Fruit fly (Drosophila melanogaster) whole organism, wandering third instar larva: Measurements from ENCODE around the gene RpL37-1.

Experiments
- Abd-B ChIP-seq: fragments of >200 bp; optimal IDR thresholded peaks from 2 replicates; lab custom pipeline; 2017; ENCODE audit warnings: missing biosample characterization, missing genetic modification characterization
- CG32264 ChIP-seq: fragments of 200-800 bp; sonication (Bioruptor generic); optimal IDR thresholded peaks from 2 replicates; lab custom pipeline; 2016; ENCODE audit warnings: missing biosample characterization, missing genetic modification characterization
- CG9705 ChIP-seq: fragments of 200-800 bp; sonication (Bioruptor generic); optimal IDR thresholded peaks from 2 replicates; lab custom pipeline; 2018; ENCODE audit warnings: missing biosample characterization, mild to moderate bottlenecking, missing genetic modification characterization
- CrebA ChIP-seq: fragments of 200-800 bp; sonication (Bioruptor generic); optimal IDR thresholded peaks from 2 replicates; lab custom pipeline; 2016; ENCODE audit warnings: missing biosample characterization, mild to moderate bottlenecking, missing genetic modification characterization, borderline replicate concordance
- Dfd ChIP-seq: fragments of >200 bp; optimal IDR thresholded peaks from 2 replicates; lab custom pipeline; 2017; ENCODE audit warnings: missing biosample characterization, missing genetic modification characterization
- Dif ChIP-seq: fragments of 200-275, 200-300 bp; sonication (Bioruptor generic); optimal IDR thresholded peaks from 2 replicates; lab custom pipeline; 2018; ENCODE audit warnings: missing biosample characterization, missing genetic modification characterization; ENCODE audit not compliant: partially characterized antibody
- HLH106 ChIP-seq: fragments of 200-800 bp; optimal IDR thresholded peaks from 3 replicates; lab custom pipeline; 2019; ENCODE audit warnings: missing biosample characterization, mild to moderate bottlenecking, missing genetic modification characterization, moderate library complexity
- Hr78 ChIP-seq: fragments of >200 bp; optimal IDR thresholded peaks from 2 replicates; lab custom pipeline; 2017; ENCODE audit warnings: missing biosample characterization, missing genetic modification characterization
- Jra ChIP-seq: sonication (Bioruptor generic); optimal IDR thresholded peaks from 2 replicates; lab custom pipeline; 2016; ENCODE audit warnings: missing biosample characterization, missing genetic modification characterization
- Mio ChIP-seq: sonication (Bioruptor generic); optimal IDR thresholded peaks from 2 replicates; lab custom pipeline; 2016; ENCODE audit warnings: missing biosample characterization, missing genetic modification characterization
- N ChIP-seq: fragments of >200 bp; optimal IDR thresholded peaks from 2 replicates; lab custom pipeline; 2018; ENCODE audit warnings: missing biosample characterization, missing external identifiers, missing genetic modification characterization
- OdsH ChIP-seq: fragments of 200-800 bp; sonication (Bioruptor generic); optimal IDR thresholded peaks from 2 replicates; lab custom pipeline; 2016; ENCODE audit warnings: missing biosample characterization, mild to moderate bottlenecking, missing genetic modification characterization
- Rel ChIP-seq, 2 experiments: fragments of 200-800 bp; sonication (Bioruptor generic) in 1 of 2; optimal IDR thresholded peaks; 2 replicates in 1 of 2; 3 replicates in 1 of 2; lab custom pipeline; 2016 to 2019; ENCODE audit warnings: mild to moderate bottlenecking in 2 of 2, missing biosample characterization in 2 of 2, missing genetic modification characterization in 2 of 2, moderate library complexity in 1 of 2
- Sp1 ChIP-seq: fragments of 200-800 bp; sonication (Bioruptor generic); optimal IDR thresholded peaks from 3 replicates; lab custom pipeline; 2019; ENCODE audit warnings: missing biosample characterization, mild to moderate bottlenecking, missing genetic modification characterization, moderate library complexity
- br ChIP-seq: fragments of 200-800 bp; sonication (Bioruptor generic); optimal IDR thresholded peaks from 2 replicates; lab custom pipeline; 2016; ENCODE audit warnings: missing biosample characterization, missing genetic modification characterization
- brk ChIP-seq: fragments of 200-800 bp; sonication (Bioruptor generic); optimal IDR thresholded peaks from 2 replicates; lab custom pipeline; 2016; ENCODE audit warnings: missing biosample characterization, mild to moderate bottlenecking, missing genetic modification characterization
- dl ChIP-seq, 2 experiments: fragments of 175-275, 200-275 bp in 1 of 2; fragments of 200-275 bp in 1 of 2; sonication (Bioruptor generic); optimal IDR thresholded peaks; lab custom pipeline; 2018; ENCODE audit warnings: mild to moderate bottlenecking in 2 of 2, missing biosample characterization in 2 of 2, missing genetic modification characterization in 2 of 2, moderate library complexity in 2 of 2; ENCODE audit not compliant: partially characterized antibody in 2 of 2, insufficient read depth in 1 of 2
- dsf ChIP-seq: sonication (Bioruptor generic); optimal IDR thresholded peaks from 2 replicates; lab custom pipeline; 2016; ENCODE audit warnings: missing biosample characterization, missing genetic modification characterization, borderline replicate concordance
- ey ChIP-seq: fragments of 200-800 bp; sonication (Bioruptor generic); optimal IDR thresholded peaks from 2 replicates; lab custom pipeline; 2016; ENCODE audit warnings: missing biosample characterization, missing genetic modification characterization
- foxo ChIP-seq, 2 experiments: fragments of 200-800 bp; sonication (Bioruptor generic); optimal IDR thresholded peaks; 2 replicates in 1 of 2; 3 replicates in 1 of 2; lab custom pipeline; 2016 to 2017; ENCODE audit warnings: missing biosample characterization in 2 of 2, missing genetic modification characterization in 2 of 2
- fru ChIP-seq: fragments of 200-800 bp; sonication (Bioruptor generic); optimal IDR thresholded peaks from 3 replicates; lab custom pipeline; 2016; ENCODE audit warnings: missing biosample characterization, mild to moderate bottlenecking, missing genetic modification characterization
- h ChIP-seq: fragments of 200-800 bp; sonication (Bioruptor generic); optimal IDR thresholded peaks from 3 replicates; lab custom pipeline; 2016; ENCODE audit warnings: missing biosample characterization, mild to moderate bottlenecking, missing genetic modification characterization
- lola ChIP-seq: fragments of >200 bp; optimal IDR thresholded peaks from 2 replicates; lab custom pipeline; 2017; ENCODE audit warnings: missing biosample characterization, missing genetic modification characterization
- pan ChIP-seq: fragments of >200 bp; optimal IDR thresholded peaks from 2 replicates; lab custom pipeline; 2017
- psq ChIP-seq: fragments of 200-800 bp; sonication (Bioruptor generic); optimal IDR thresholded peaks from 3 replicates; lab custom pipeline; 2017; ENCODE audit warnings: missing biosample characterization, mild to moderate bottlenecking, missing genetic modification characterization, moderate library complexity
- sage ChIP-seq: fragments of 200-800 bp; sonication (Bioruptor generic); optimal IDR thresholded peaks from 2 replicates; lab custom pipeline; 2016; ENCODE audit warnings: missing biosample characterization, mild to moderate bottlenecking, missing genetic modification characterization
- tai ChIP-seq: sonication (Bioruptor generic); optimal IDR thresholded peaks from 2 replicates; lab custom pipeline; 2016; ENCODE audit warnings: missing biosample characterization, missing genetic modification characterization
- usp ChIP-seq: fragments of >200 bp; optimal IDR thresholded peaks from 2 replicates; lab custom pipeline; 2017; ENCODE audit warnings: missing biosample characterization, missing genetic modification characterization
- woc ChIP-seq: sonication (Bioruptor generic); optimal IDR thresholded peaks from 2 replicates; lab custom pipeline; 2016; ENCODE audit warnings: missing biosample characterization, mild to moderate bottlenecking, missing genetic modification characterization

Gene RpL37-1

dm6 chrX:15125496-15125895 lies 13.7 kb downstream of the RpL37-1 start, which contains the start of gene drd:
Gene drd, plus strand, starts transcription at chrX:15125753.
- no peak for TF ChIP-seq ey
- TF ChIP-seq h (GFP tag; lab: Kevin White, UChicago), result no peak
- no peak for TF ChIP-seq HLH106

- TF ChIP-seq tai (GFP tag; lab: Kevin White, UChicago) (no peak), dl (GFP tag; optimal IDR thresholded peaks at IDR 0.05; lab: Kevin White, UChicago; ENCODE audit: insufficient read depth in 1 of 2, partially characterized antibody in 2 of 2) (no peak), sage (GFP tag; lab: Kevin White, UChicago) (no peak), Hr78 (GFP tag; lab: Kevin White, UChicago) (no peak), Dif (GFP tag; lab: Kevin White, UChicago) (no peak), N (GFP tag; lab: Kevin White, UChicago) (no peak), woc (GFP tag; lab: Kevin White, UChicago) (no peak)
Observed at dm6 chrX:15123418-15123994, 15.7 kb downstream of the RpL37-1 start.

dm6 chrX:15121714-15122113 lies 17.5 kb downstream of the RpL37-1 start:
- TF ChIP-seq brk (GFP tag; lab: Kevin White, UChicago) (no peak), Mio (GFP tag; lab: Kevin White, UChicago) (no peak), Sp1 (GFP tag; lab: Kevin White, UChicago) (no peak), HLH106 (no peak), Jra (GFP tag; lab: Kevin White, UChicago) (no peak), Rel (GFP tag; optimal IDR thresholded peaks at IDR 0.05; lab: Kevin White, UChicago) (no peak), Rel (tag; optimal IDR thresholded peaks at IDR 0.05; lab: Kevin White, UChicago) (no peak), Hr78 (GFP tag; lab: Kevin White, UChicago) (no peak), woc (GFP tag; lab: Kevin White, UChicago) (no peak), dsf (GFP tag; lab: Kevin White, UChicago) (no peak), lola (GFP tag; lab: Kevin White, UChicago) (no peak)

- TF ChIP-seq usp (GFP tag; lab: Kevin White, UChicago) (no peak), fru (GFP tag; lab: Kevin White, UChicago) (no peak), Dfd (GFP tag; lab: Kevin White, UChicago) (no peak), CrebA (GFP tag; lab: Kevin White, UChicago) (no peak), psq (no peak), Sp1 (GFP tag; lab: Kevin White, UChicago) (no peak), dsf (GFP tag; lab: Kevin White, UChicago) (no peak), tai (GFP tag; lab: Kevin White, UChicago) (no peak), CG9705 (no peak), Mio (GFP tag; lab: Kevin White, UChicago) (no peak), pan (lab: Kevin White, UChicago) (no peak), lola (GFP tag; lab: Kevin White, UChicago) (no peak), br (GFP tag; lab: Kevin White, UChicago) (no peak), CG32264 (GFP tag; lab: Kevin White, UChicago) (no peak), OdsH (no peak), Abd-B (no peak), foxo (GFP tag; optimal IDR thresholded peaks at IDR 0.05; lab: Kevin White, UChicago) (no peak)
Observed at dm6 chrX:15120116-15120515, 19.1 kb downstream of the RpL37-1 start.

- TF ChIP-seq ey (no peak), dl (GFP tag; optimal IDR thresholded peaks at IDR 0.05; lab: Kevin White, UChicago; ENCODE audit: insufficient read depth in 1 of 2, partially characterized antibody in 2 of 2) (no peak), OdsH (no peak), pan (lab: Kevin White, UChicago) (no peak), CG32264 (GFP tag; lab: Kevin White, UChicago) (no peak), Mio (GFP tag; lab: Kevin White, UChicago) (no peak), Jra (GFP tag; lab: Kevin White, UChicago) (no peak)
Observed at dm6 chrX:15116397-15116796, 22.8 kb downstream of the RpL37-1 start, which contains the start of gene Cyp4s3. Gene Cyp4s3, minus strand, starts transcription at chrX:15116542.
